Worm (Caenorhabditis elegans) whole organism, midembryonic: ENCODE results near the gene C34F6.10.

Experiments used
- flt-1 ChIP-seq: fragments of 200-800 bp; sonication (Bioruptor generic); IDR thresholded peaks from 2 replicates; pipeline ENCODE4 v1.3.6; 2022; ENCODE audit warnings: missing genetic modification characterization, missing compliant biosample characterization
- klf-2 ChIP-seq: fragments of 200-800 bp; sonication (Bioruptor generic); conservative IDR thresholded peaks from 2 replicates; pipeline ENCODE4 v1.3.6; 2022; ENCODE audit warnings: missing genetic modification reagents, missing genetic modification characterization, missing compliant biosample characterization

DNA sequence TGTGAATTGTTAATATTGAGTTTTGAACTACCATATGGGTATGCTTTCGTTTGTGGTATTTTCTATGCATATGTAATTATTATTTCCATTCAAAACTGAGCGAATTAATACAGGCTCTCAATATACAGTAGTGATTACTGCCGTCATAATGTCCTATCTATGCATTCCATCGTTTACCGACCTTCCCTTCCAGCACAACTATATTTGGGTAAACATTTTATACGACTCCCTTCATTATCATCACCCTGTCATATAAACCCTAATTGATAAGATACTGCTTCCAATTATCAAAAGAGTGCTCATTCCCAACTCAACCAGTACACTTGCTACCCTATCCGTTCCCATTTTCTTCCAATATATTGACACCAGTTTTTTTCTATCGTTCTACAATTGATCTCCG is 49.5 kb upstream of the C34F6.10 start:
- no peak for TF ChIP-seq klf-2 (GFP tag; lab: Robert Waterston, UW)
- no peak for TF ChIP-seq flt-1 (GFP tag; lab: Robert Waterston, UW)
